Worm (Caenorhabditis elegans): ENCODE data around the gene K09F6.6.

K09F6.6 gene

DNA sequence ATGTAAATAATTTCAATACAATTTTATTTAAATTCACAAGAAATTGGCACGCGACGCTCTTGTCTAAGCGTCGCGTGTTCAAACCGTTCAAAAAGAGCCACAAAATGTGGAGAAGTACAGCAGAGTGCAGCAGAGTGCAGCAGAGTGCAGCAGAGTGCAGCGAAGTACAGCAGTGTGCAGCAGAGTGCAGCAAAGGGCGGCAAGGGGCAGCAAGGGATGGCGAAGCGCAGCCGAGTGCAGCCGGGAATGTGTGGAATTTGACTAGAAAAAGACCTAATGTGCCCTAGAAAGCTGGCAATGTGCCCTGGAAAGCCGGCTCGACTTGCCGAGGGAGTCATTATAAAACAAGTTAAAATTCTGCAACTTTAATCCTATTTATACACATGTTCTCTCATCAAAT, at the start of gene K09F6.6:
Gene K09F6.6 (minus strand): TSS at position 43 of the 400 bp plus-strand sequence.
- TF ChIP-seq ceh-28 (tag; optimal IDR thresholded peaks at IDR 0.05) (no peak), nhr-237 (tag; optimal IDR thresholded peaks at IDR 0.05) (no peak), nhr-12 (tag; optimal IDR thresholded peaks at IDR 0.05) (no peak), mdl-1 (tag; optimal IDR thresholded peaks at IDR 0.05) (no peak), aly-2 (tag; optimal IDR thresholded peaks at IDR 0.05) (no peak)

DNA sequence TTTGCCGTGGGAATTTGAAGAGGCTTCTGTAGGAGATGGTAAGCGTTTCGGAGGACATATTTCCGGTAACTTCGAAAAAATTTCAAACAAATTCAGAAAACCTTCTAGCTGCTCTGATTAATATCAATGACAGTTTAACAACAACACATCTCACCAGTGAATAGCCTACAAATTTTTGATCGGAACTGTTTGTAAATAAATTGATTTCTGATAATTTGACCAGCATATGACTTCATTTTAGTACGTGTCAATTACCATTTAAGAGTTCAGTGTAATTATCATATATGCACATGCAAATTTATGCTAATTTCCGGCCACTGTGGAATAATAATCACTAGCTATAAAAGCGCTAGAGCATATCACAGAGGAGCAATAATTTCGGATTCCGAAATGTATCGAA, 45.9 kb upstream of the K09F6.6 start, which contains the start of gene ZK1240.11:
Gene ZK1240.11 (plus strand): TSS at position 301 of the 400 bp plus-strand sequence.
- TF ChIP-seq ceh-28 (tag; optimal IDR thresholded peaks at IDR 0.05) (no peak), pha-4 (tag; optimal IDR thresholded peaks at IDR 0.05) (no peak), mml-1 (tag; optimal IDR thresholded peaks at IDR 0.05) (no peak), nhr-12 (tag; optimal IDR thresholded peaks at IDR 0.05) (no peak), unc-62 (GFP tag; optimal IDR thresholded peaks at IDR 0.05) (no peak), zag-1 (tag; optimal IDR thresholded peaks at IDR 0.05) (no peak), elt-3 (tag; optimal IDR thresholded peaks at IDR 0.05) (no peak), nhr-25 (tag; optimal IDR thresholded peaks at IDR 0.05) (no peak), skn-1 (tag; optimal IDR thresholded peaks at IDR 0.05) (no peak)

DNA sequence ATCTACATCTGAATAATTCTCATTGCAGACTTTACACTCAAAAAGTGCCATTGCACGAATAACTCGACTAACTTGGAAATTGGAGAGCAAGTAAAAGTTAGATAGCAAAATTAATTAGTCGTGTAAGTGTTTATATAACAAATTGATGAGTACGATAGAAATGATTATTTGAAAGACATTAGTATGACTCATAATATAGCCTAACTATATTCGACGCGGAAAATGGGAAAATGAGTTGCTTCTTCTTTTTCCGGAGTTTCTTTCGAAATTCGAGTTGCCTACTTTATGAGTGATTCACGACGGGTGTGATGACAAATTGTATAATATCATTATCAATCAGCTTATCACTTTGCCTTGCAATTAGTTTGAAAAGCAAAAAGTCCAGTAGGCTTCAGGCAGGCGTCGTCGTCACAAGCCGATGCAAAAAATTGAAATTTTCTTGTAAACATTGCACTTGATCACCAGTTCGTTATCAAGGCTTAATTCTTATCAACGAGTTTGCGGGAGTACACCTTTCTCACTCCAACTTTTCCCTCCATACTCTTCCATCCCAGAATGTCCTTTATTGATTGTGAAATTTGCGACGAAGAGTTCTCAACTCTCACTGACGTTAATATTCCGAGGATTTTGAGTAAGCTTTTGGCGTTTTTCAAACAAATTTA, 43.9 kb upstream of the K09F6.6 start, which contains the start of the genes ZK1240.6 and ZK1240.2:
Gene ZK1240.6 (minus strand): TSS at position 51 of the 662 bp plus-strand sequence.
Gene ZK1240.2 (plus strand): TSS at position 520 of the 662 bp plus-strand sequence.
- TF ChIP-seq elt-2 (tag; optimal IDR thresholded peaks at IDR 0.05), result peak; percentile 93
- peak; percentile 46 for TF ChIP-seq pqm-1 (tag; optimal IDR thresholded peaks at IDR 0.05)
- TF ChIP-seq nhr-77 (tag; optimal IDR thresholded peaks at IDR 0.05), result no peak
- TF ChIP-seq pha-4 (tag; optimal IDR thresholded peaks at IDR 0.05), result peak; percentile 24
- TF ChIP-seq jun-1 (tag; optimal IDR thresholded peaks at IDR 0.05), result peak; percentile 50
- TF ChIP-seq lin-39 (tag; optimal IDR thresholded peaks at IDR 0.05), result no peak
- no peak for TF ChIP-seq elt-1 (tag; optimal IDR thresholded peaks at IDR 0.05)

DNA sequence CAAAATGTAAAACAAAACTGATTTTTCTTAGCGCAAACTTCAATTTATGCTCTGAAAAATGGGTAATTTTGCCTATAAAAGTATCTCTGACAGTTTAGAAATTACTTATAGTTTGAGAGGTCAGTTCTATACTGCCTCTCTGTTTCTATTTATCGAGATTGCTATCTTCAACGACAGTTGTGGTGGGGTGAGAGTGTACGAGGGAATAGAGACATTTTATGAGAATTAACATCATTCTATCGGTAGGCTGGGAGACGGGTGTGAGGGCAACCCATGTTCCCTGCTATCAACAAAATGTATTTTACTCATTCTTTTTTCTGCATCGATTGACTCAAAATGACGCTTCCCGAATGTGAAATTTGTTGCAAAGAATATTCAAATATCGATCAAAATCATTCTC, 41.0 kb upstream of the K09F6.6 start, which contains the start of gene ZK1240.3:
Gene ZK1240.3 (plus strand): TSS at position 238 of the 400 bp plus-strand sequence.
- peak; percentile 59 for TF ChIP-seq pqm-1 (tag; optimal IDR thresholded peaks at IDR 0.05)
- TF ChIP-seq elt-2 (tag; optimal IDR thresholded peaks at IDR 0.05), result peak; percentile 82
- TF ChIP-seq skn-1 (tag; optimal IDR thresholded peaks at IDR 0.05), result no peak
- no peak for TF ChIP-seq elt-1 (tag; optimal IDR thresholded peaks at IDR 0.05)
- no peak for TF ChIP-seq lin-39 (tag; optimal IDR thresholded peaks at IDR 0.05)
- no peak for TF ChIP-seq nhr-67 (tag; optimal IDR thresholded peaks at IDR 0.05)

DNA sequence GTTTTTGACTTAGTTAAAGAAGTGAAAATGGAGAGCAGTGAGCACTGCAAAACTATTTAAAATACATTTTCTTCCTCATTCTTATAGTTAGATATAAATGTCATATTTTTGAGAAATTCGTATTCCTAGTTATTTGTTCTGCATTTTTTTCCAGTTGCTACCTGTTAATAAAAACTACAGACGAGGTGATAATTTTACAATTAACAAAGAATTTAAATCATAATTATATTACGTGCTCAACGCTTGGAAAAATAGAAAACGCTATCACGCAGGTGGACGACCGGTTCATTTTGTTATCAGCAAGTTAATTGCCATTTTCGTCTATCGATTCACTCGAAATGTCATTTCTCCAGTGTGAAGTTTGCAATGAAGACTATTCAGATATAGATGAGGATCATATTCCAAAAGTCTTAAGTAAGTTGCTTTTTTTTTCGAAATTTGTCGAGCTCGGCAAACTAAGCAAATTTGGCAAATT, 38.8 kb upstream of the K09F6.6 start, which contains the start of the genes ZK1240.5 and ZK1240.9:
Gene ZK1240.5 (minus strand): TSS at position 51 of the 475 bp plus-strand sequence.
Gene ZK1240.9 (plus strand): TSS at position 307 of the 475 bp plus-strand sequence.
- TF ChIP-seq ZK546.5 (tag; optimal IDR thresholded peaks at IDR 0.05), result no peak
- TF ChIP-seq elt-2 (tag; optimal IDR thresholded peaks at IDR 0.05), result peak; percentile 74

DNA sequence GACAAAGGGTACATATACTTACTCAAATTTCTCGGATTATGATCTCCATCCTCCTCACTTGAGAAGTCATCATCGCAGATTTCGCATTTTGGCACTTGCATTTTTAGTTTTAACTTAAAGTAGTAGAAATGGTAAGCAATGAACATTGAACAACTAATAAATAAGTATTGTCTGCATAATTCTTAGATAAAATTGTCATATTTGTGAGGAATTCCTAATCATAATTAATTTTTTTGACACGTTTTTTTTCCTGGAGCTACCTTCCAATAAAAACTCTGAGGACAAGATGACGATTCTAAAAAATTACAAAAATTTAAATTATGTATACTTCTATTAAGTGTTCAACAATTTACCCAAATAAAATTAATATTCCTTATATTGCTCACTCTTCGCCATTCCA, 33.6 kb upstream of the K09F6.6 start, which contains the start of the genes trim-21 and B0281.1:
Gene trim-21 (minus strand): TSS at position 101 of the 400 bp plus-strand sequence.
Gene B0281.1 (plus strand): TSS at position 321 of the 400 bp plus-strand sequence.
- no peak for TF ChIP-seq unc-62 (GFP tag; optimal IDR thresholded peaks at IDR 0.05)
- TF ChIP-seq lin-39 (tag; optimal IDR thresholded peaks at IDR 0.05), result no peak
- no peak for TF ChIP-seq jun-1 (tag; optimal IDR thresholded peaks at IDR 0.05)
- TF ChIP-seq pqm-1 (tag; optimal IDR thresholded peaks at IDR 0.05), result no peak
- no peak for TF ChIP-seq tbx-2 (tag; optimal IDR thresholded peaks at IDR 0.05)
- TF ChIP-seq nhr-28 (tag; optimal IDR thresholded peaks at IDR 0.05), result no peak
- TF ChIP-seq nhr-77 (tag; optimal IDR thresholded peaks at IDR 0.05), result no peak
- no peak for TF ChIP-seq R02D3.7 (tag; optimal IDR thresholded peaks at IDR 0.05)

DNA sequence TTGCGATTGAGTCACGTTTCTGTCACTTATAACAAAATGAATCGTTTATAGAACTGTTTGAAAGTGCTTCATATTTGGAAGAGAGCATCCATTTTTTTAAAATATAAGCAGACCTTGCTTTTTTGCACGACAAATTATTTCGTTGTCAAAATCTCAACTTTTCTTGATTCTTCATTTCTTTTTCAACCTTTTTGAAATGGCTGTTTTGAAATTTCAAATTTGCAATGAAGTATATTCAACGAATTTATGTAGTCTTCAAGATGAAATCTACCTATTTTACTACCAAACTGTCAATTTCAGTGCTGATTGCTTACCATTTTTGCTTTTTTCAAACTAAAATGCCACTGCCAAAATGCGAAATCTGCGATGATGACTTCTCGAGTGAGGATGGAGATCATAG, 27.6 kb upstream of the K09F6.6 start, which contains the start of gene B0281.3:
Gene B0281.3 (plus strand): TSS at position 301 of the 400 bp plus-strand sequence.
- TF ChIP-seq jun-1 (tag; optimal IDR thresholded peaks at IDR 0.05) (no peak), mml-1 (tag; optimal IDR thresholded peaks at IDR 0.05) (no peak), eor-1 (tag; optimal IDR thresholded peaks at IDR 0.05) (no peak), nhr-12 (tag; optimal IDR thresholded peaks at IDR 0.05) (no peak), aly-2 (tag; optimal IDR thresholded peaks at IDR 0.05) (no peak), nhr-67 (tag; optimal IDR thresholded peaks at IDR 0.05) (no peak), nhr-76 (tag; optimal IDR thresholded peaks at IDR 0.05) (no peak), pqm-1 (tag; optimal IDR thresholded peaks at IDR 0.05) (no peak), elt-1 (tag; optimal IDR thresholded peaks at IDR 0.05) (no peak), nhr-43 (tag; optimal IDR thresholded peaks at IDR 0.05; ENCODE audit: poor library complexity, severe bottlenecking) (no peak), lsy-12 (tag; optimal IDR thresholded peaks at IDR 0.05) (no peak), nhr-23 (tag; optimal IDR thresholded peaks at IDR 0.05) (no peak), nhr-28 (tag; optimal IDR thresholded peaks at IDR 0.05) (no peak)
